Fruit fly (Drosophila melanogaster) whole organism, embryonic: ENCODE results near the gene Lamtor5.

Experiments
- Adf1 ChIP-seq: fragments of 200-800 bp; sonication (Bioruptor generic); IDR thresholded peaks from 2 replicates; pipeline ENCODE4 v1.3.6; 2022; ENCODE audit warnings: missing biosample characterization, missing genetic modification characterization
- Aef1 ChIP-seq: fragments of 200-800 bp; sonication (Bioruptor generic); IDR thresholded peaks from 3 replicates; pipeline ENCODE4 v1.3.6; 2022; ENCODE audit warnings: missing biosample characterization, missing genetic modification characterization
- CG10543 ChIP-seq: fragments of 200-800 bp; sonication (Bioruptor generic); optimal IDR thresholded peaks from 3 replicates; lab custom pipeline; 2017; ENCODE audit warnings: missing biosample characterization, mild to moderate bottlenecking, missing genetic modification characterization, moderate library complexity
- CG11504 ChIP-seq: fragments of 200-800 bp; sonication (Bioruptor generic); optimal IDR thresholded peaks from 3 replicates; lab custom pipeline; 2019; ENCODE audit warnings: missing biosample characterization, mild to moderate bottlenecking, missing genetic modification characterization, moderate library complexity
- CG11695 ChIP-seq: fragments of 200-800 bp; sonication (Bioruptor generic); IDR thresholded peaks from 3 replicates; pipeline ENCODE4 v1.3.6; 2022; ENCODE audit warnings: missing biosample characterization, missing genetic modification characterization
- CG14050 ChIP-seq: fragments of 200-800 bp; sonication (Bioruptor generic); IDR thresholded peaks from 3 replicates; pipeline ENCODE4 v1.3.6; 2022; ENCODE audit warnings: missing biosample characterization, missing genetic modification characterization
- CG1529 ChIP-seq: fragments of 200-800 bp; sonication (Bioruptor generic); optimal IDR thresholded peaks from 3 replicates; lab custom pipeline; 2018; ENCODE audit warnings: missing biosample characterization, missing genetic modification characterization
- CG1602 ChIP-seq: fragments of 200-800 bp; sonication (Bioruptor generic); optimal IDR thresholded peaks from 3 replicates; lab custom pipeline; 2016; ENCODE audit warnings: missing biosample characterization, missing genetic modification characterization
- CG17385 ChIP-seq: fragments of 200-800 bp; sonication (Bioruptor generic); optimal IDR thresholded peaks from 3 replicates; lab custom pipeline; 2018; ENCODE audit warnings: missing biosample characterization, mild to moderate bottlenecking, missing genetic modification characterization
- CG1832 ChIP-seq: fragments of 200-800 bp; sonication (Bioruptor generic); optimal IDR thresholded peaks from 2 replicates; lab custom pipeline; 2017; ENCODE audit warnings: missing biosample characterization, mild to moderate bottlenecking, missing genetic modification characterization, inconsistent platforms
- CG18599 ChIP-seq: fragments of 200-800 bp; sonication (Bioruptor generic); optimal IDR thresholded peaks from 3 replicates; lab custom pipeline; 2017; ENCODE audit warnings: missing biosample characterization, missing genetic modification characterization, mild to moderate bottlenecking, moderate library complexity, missing genetic modification reagents
- CG18619 ChIP-seq: fragments of 200-800 bp; sonication (Bioruptor generic); optimal IDR thresholded peaks from 3 replicates; lab custom pipeline; 2017; ENCODE audit warnings: missing biosample characterization, mild to moderate bottlenecking, missing genetic modification characterization
- CG3163 ChIP-seq: fragments of 200-800 bp; sonication (Bioruptor generic); optimal IDR thresholded peaks from 3 replicates; lab custom pipeline; 2016; ENCODE audit warnings: missing biosample characterization, missing genetic modification characterization
- CG3281 ChIP-seq: fragments of 200-800 bp; sonication (Bioruptor generic); optimal IDR thresholded peaks from 3 replicates; lab custom pipeline; 2017; ENCODE audit warnings: missing biosample characterization, mild to moderate bottlenecking, missing genetic modification characterization
- CG3407 ChIP-seq: fragments of 200-800 bp; sonication (Bioruptor generic); optimal IDR thresholded peaks from 2 replicates; lab custom pipeline; 2018; ENCODE audit warnings: missing biosample characterization, mild to moderate bottlenecking, missing genetic modification characterization
- CG34422 ChIP-seq: fragments of 200-800 bp; sonication (Bioruptor generic); IDR thresholded peaks from 3 replicates; pipeline ENCODE4 v1.3.6; 2022; ENCODE audit warnings: missing biosample characterization, missing genetic modification characterization
- CG3995 ChIP-seq: fragments of 200-800 bp; sonication (Bioruptor generic); optimal IDR thresholded peaks from 3 replicates; lab custom pipeline; 2016; ENCODE audit warnings: missing biosample characterization, missing genetic modification characterization
- CG4404 ChIP-seq: fragments of 200-800 bp; sonication (Bioruptor generic); IDR thresholded peaks from 2 replicates; pipeline ENCODE4 v1.3.6; 2022; ENCODE audit warnings: missing biosample characterization, missing genetic modification characterization
- CG6791 ChIP-seq: fragments of 200-800 bp; sonication (Bioruptor generic); IDR thresholded peaks from 3 replicates; pipeline ENCODE4 v1.3.6; 2022; ENCODE audit warnings: missing biosample characterization, missing genetic modification characterization; ENCODE audit not compliant: partially characterized antibody
- CG6813 ChIP-seq: fragments of 200-800 bp; sonication (Bioruptor generic); optimal IDR thresholded peaks from 2 replicates; lab custom pipeline; 2017; ENCODE audit warnings: missing biosample characterization, missing genetic modification characterization, mild to moderate bottlenecking, moderate library complexity, missing genetic modification reagents
- CG7357 ChIP-seq: fragments of 200-800 bp; sonication (Bioruptor generic); IDR thresholded peaks from 3 replicates; pipeline ENCODE4 v1.3.6; 2022; ENCODE audit warnings: missing biosample characterization, missing genetic modification characterization
- CG8478 ChIP-seq: fragments of >200 bp; optimal IDR thresholded peaks from 2 replicates; lab custom pipeline; 2018
- CG9437 ChIP-seq: fragments of 200-800 bp; sonication (Bioruptor generic); optimal IDR thresholded peaks from 2 replicates; lab custom pipeline; 2018; ENCODE audit warnings: missing biosample characterization, mild to moderate bottlenecking, missing genetic modification characterization
- CG9609 ChIP-seq: fragments of 200-800 bp; sonication (Bioruptor generic); optimal IDR thresholded peaks from 3 replicates; lab custom pipeline; 2016; ENCODE audit warnings: missing biosample characterization, missing genetic modification characterization
- CG9876 ChIP-seq: fragments of 200-800 bp; sonication (Bioruptor generic); optimal IDR thresholded peaks from 2 replicates; lab custom pipeline; 2016; ENCODE audit warnings: missing biosample characterization, missing genetic modification characterization
- HLH3B ChIP-seq: fragments of 200-800 bp; sonication (Bioruptor generic); IDR thresholded peaks from 2 replicates; pipeline ENCODE4 v1.3.6; 2022; ENCODE audit warnings: missing biosample characterization, missing genetic modification characterization
- Hey ChIP-seq: fragments of 200-800 bp; sonication (Bioruptor generic); optimal IDR thresholded peaks from 3 replicates; lab custom pipeline; 2018; ENCODE audit warnings: missing biosample characterization, mild to moderate bottlenecking, missing genetic modification characterization
- Hmx ChIP-seq: fragments of 200-800 bp; sonication (Bioruptor generic); optimal IDR thresholded peaks from 2 replicates; lab custom pipeline; 2016; ENCODE audit warnings: missing biosample characterization, missing genetic modification characterization
- Mad ChIP-seq: fragments of 200-800 bp; sonication (Bioruptor generic); optimal IDR thresholded peaks from 2 replicates; lab custom pipeline; 2016; ENCODE audit warnings: missing biosample characterization, missing genetic modification characterization
- NfI ChIP-seq: fragments of 200-800 bp; sonication (Bioruptor generic); optimal IDR thresholded peaks from 3 replicates; lab custom pipeline; 2018; ENCODE audit warnings: missing biosample characterization, mild to moderate bottlenecking, missing genetic modification characterization, moderate library complexity
- Oaz ChIP-seq: fragments of 200-800 bp; sonication (Bioruptor generic); IDR thresholded peaks from 2 replicates; pipeline ENCODE4 v1.3.6; 2022; ENCODE audit warnings: missing biosample characterization, missing genetic modification characterization
- PHDP ChIP-seq: fragments of 200-800 bp; sonication (Bioruptor generic); optimal IDR thresholded peaks from 3 replicates; lab custom pipeline; 2018; ENCODE audit warnings: missing biosample characterization, mild to moderate bottlenecking, missing genetic modification characterization, moderate library complexity
- ac ChIP-seq: fragments of 200-800 bp; sonication (Bioruptor generic); optimal IDR thresholded peaks from 3 replicates; lab custom pipeline; 2017; ENCODE audit warnings: missing biosample characterization, mild to moderate bottlenecking, missing genetic modification characterization
- ap ChIP-seq: fragments of 200-800 bp; sonication (Bioruptor generic); IDR thresholded peaks from 2 replicates; pipeline ENCODE4 v1.3.6; 2022; ENCODE audit warnings: missing biosample characterization, missing genetic modification characterization
- corto ChIP-seq: fragments of 200-800 bp; sonication (Bioruptor generic); optimal IDR thresholded peaks from 2 replicates; lab custom pipeline; 2016; ENCODE audit warnings: missing biosample characterization, mild to moderate bottlenecking, missing genetic modification characterization, moderate library complexity
- cwo ChIP-seq: fragments of 200-800 bp; sonication (Bioruptor generic); optimal IDR thresholded peaks from 3 replicates; lab custom pipeline; 2017; ENCODE audit warnings: missing biosample characterization, missing genetic modification characterization, mild to moderate bottlenecking, moderate library complexity, missing genetic modification reagents
- dan ChIP-seq: fragments of 200-800 bp; sonication (Bioruptor generic); IDR thresholded peaks from 2 replicates; pipeline ENCODE4 v1.3.6; 2022; ENCODE audit warnings: missing biosample characterization, missing genetic modification characterization
- fu2 ChIP-seq: fragments of 200-800 bp; sonication (Bioruptor generic); optimal IDR thresholded peaks from 2 replicates; lab custom pipeline; 2016; ENCODE audit warnings: missing biosample characterization, missing genetic modification characterization
- gt ChIP-seq: fragments of 200-800 bp; sonication (Bioruptor generic); IDR thresholded peaks from 2 replicates; pipeline ENCODE4 v1.3.6; 2022; ENCODE audit warnings: missing biosample characterization, missing genetic modification characterization
- h ChIP-seq: fragments of >200 bp; optimal IDR thresholded peaks from 2 replicates; lab custom pipeline; 2017
- insv ChIP-seq, 2 experiments: fragments of 200-800 bp; sonication (Bioruptor generic); optimal IDR thresholded peaks; 3 replicates each; lab custom pipeline; 2016 to 2018; ENCODE audit warnings: missing biosample characterization in 2 of 2, missing genetic modification characterization in 2 of 2
- klu ChIP-seq: fragments of 200-800 bp; sonication (Bioruptor generic); IDR thresholded peaks from 2 replicates; pipeline ENCODE4 v1.3.6; 2022; ENCODE audit warnings: missing biosample characterization, missing genetic modification characterization
- nau ChIP-seq: fragments of 200-800 bp; sonication (Bioruptor generic); optimal IDR thresholded peaks from 3 replicates; lab custom pipeline; 2017; ENCODE audit warnings: missing biosample characterization, mild to moderate bottlenecking, missing genetic modification characterization, missing genetic modification reagents
- onecut ChIP-seq: fragments of 200-800 bp; sonication (Bioruptor generic); IDR thresholded peaks from 2 replicates; pipeline ENCODE4 v1.3.6; 2022; ENCODE audit warnings: missing biosample characterization, missing genetic modification characterization
- pho ChIP-seq: fragments of 200-800 bp; sonication (Bioruptor generic); optimal IDR thresholded peaks from 2 replicates; lab custom pipeline; 2016; ENCODE audit warnings: missing biosample characterization, missing genetic modification characterization
- pum ChIP-seq: fragments of 200-800 bp; sonication (Bioruptor generic); optimal IDR thresholded peaks from 2 replicates; lab custom pipeline; 2016; ENCODE audit warnings: missing biosample characterization, missing genetic modification characterization
- seq ChIP-seq: fragments of 200-800 bp; sonication (Bioruptor generic); IDR thresholded peaks from 2 replicates; pipeline ENCODE4 v1.3.6; 2022; ENCODE audit warnings: missing biosample characterization, missing genetic modification characterization
- ssp ChIP-seq: fragments of 200-800 bp; sonication (Bioruptor generic); IDR thresholded peaks from 2 replicates; pipeline ENCODE4 v1.3.6; 2022; ENCODE audit warnings: missing biosample characterization, missing genetic modification characterization
- stwl ChIP-seq: fragments of 200-800 bp; sonication (Bioruptor generic); optimal IDR thresholded peaks from 3 replicates; lab custom pipeline; 2018; ENCODE audit warnings: missing biosample characterization, mild to moderate bottlenecking, missing genetic modification characterization, moderate library complexity
- usp ChIP-seq: fragments of >200 bp; optimal IDR thresholded peaks from 2 replicates; lab custom pipeline; 2017; ENCODE audit warnings: missing biosample characterization, missing genetic modification characterization

The Lamtor5 gene

DNA sequence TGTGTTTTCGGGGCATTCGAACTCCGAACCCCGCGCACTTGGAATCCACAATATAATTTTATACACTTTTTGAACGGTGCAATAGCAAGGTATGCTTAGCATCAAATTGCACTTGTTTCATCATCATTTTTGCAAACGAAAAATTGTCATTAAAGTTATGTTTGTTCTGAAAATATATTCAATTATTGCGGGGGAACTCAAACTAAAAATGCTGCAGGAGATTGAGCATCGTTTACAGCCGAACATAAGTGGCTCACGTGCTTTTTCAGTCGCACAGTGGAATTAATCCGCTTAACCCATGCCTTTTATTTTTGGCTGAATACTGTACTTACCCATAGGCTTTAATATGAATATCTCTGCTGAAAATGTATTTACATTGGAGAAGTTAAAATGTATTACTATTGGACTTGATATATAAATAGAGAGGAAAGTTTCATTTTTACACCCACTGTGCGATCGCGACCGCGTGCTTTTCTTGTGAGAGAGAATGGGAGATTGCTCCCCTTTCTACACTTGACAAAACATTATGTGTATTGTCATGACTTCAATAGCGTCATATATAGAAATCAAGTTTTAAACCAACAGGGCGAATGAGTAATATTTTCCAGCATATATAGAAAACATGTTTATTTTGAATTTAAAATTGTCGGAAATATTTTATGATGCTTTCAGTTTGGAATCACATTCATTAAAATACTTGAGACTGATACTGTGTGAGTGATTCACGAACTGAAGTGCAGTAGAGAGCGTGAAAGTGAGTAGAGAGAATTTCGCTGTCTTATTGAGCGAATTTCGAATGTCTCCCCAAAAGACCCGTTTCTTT, 28.2 kb downstream of the Lamtor5 start (continued):
- TF ChIP-seq CG1602 (peak; percentile 94), pho (GFP tag; lab: Kevin White, UChicago) (peak; percentile 95), insv (GFP tag; optimal IDR thresholded peaks at IDR 0.05; lab: Kevin White, UChicago) (peak; percentile 46 to 66), CG6791 (GFP tag; lab: Robert Waterston, UW) (no peak), ssp (GFP tag; lab: Robert Waterston, UW) (peak; percentile 88), CG17385 (GFP tag; lab: Kevin White, UChicago) (peak; percentile 91), CG9609 (GFP tag; lab: Kevin White, UChicago) (peak; percentile 92), CG8478 (lab: Kevin White, UChicago) (no peak), klu (peak; percentile 88), CG18599 (GFP tag; lab: Kevin White, UChicago) (peak; percentile 96), pum (peak; percentile 93), CG3407 (GFP tag; lab: Kevin White, UChicago) (peak; percentile 88), CG3995 (GFP tag; lab: Kevin White, UChicago) (peak; percentile 70), CG18619 (peak; percentile 94), h (no peak), Adf1 (GFP tag; lab: Robert Waterston, UW) (peak; percentile 81), nau (peak; percentile 92), CG1832 (no peak), ac (GFP tag; lab: Kevin White, UChicago) (peak; percentile 74), Hmx (GFP tag; lab: Kevin White, UChicago) (peak; percentile 89), CG1529 (peak; percentile 88), HLH3B (GFP tag; lab: Robert Waterston, UW) (peak; percentile 98), Hey (peak; percentile 69), CG9876 (GFP tag; lab: Kevin White, UChicago) (peak; percentile 79), dan (GFP tag; lab: Robert Waterston, UW) (peak; percentile 60; the same call in 1 of the 2 replicates), CG3281 (peak; percentile 96), CG3163 (GFP tag; lab: Kevin White, UChicago) (peak; percentile 83), PHDP (tag; lab: Kevin White, UChicago) (peak; percentile 97), Aef1 (GFP tag; lab: Robert Waterston, UW) (peak; percentile 96), CG4404 (GFP tag; lab: Robert Waterston, UW) (peak; percentile 82), onecut (peak; percentile 92), fu2 (GFP tag; lab: Kevin White, UChicago) (peak; percentile 93), cwo (peak; percentile 100), stwl (tag; lab: Kevin White, UChicago) (peak; percentile 20), Mad (GFP tag; lab: Kevin White, UChicago) (peak; percentile 92), corto (GFP tag; lab: Kevin White, UChicago) (peak; percentile 94), CG14050 (GFP tag; lab: Robert Waterston, UW) (peak; percentile 96), seq (peak; percentile 94), CG6813 (peak; percentile 95), CG11504 (tag; lab: Kevin White, UChicago) (peak; percentile 96), CG7357 (GFP tag; lab: Robert Waterston, UW) (peak; percentile 89), CG11695 (GFP tag; lab: Robert Waterston, UW) (peak; percentile 95), Oaz (GFP tag; lab: Robert Waterston, UW) (peak; percentile 94), gt (peak; percentile 89), usp (GFP tag; lab: Kevin White, UChicago) (no peak), CG9437 (GFP tag; lab: Kevin White, UChicago) (peak; percentile 93), ap (GFP tag; lab: Robert Waterston, UW) (peak; percentile 96), NfI (GFP tag; lab: Kevin White, UChicago) (peak; percentile 95), CG34422 (GFP tag; lab: Robert Waterston, UW) (peak; percentile 98), CG10543 (peak; percentile 95)
